Fruit fly (Drosophila melanogaster): Measurements from ENCODE around the gene CG43056.
A peak's percentile ranks its signal among the peaks of the same experiment; 100 is the strongest.

Gene CG43056

dm6 chr2L:4458119-4459056, 20.8 kb downstream of the CG43056 start, which contains the start of gene RpL27A (continued):
- TF ChIP-seq Hr51 (GFP tag; optimal IDR thresholded peaks at IDR 0.05) (peak; percentile 58 to 72), Xrp1 (GFP tag; IDR thresholded peaks at IDR 0.05) (peak; percentile 30; the same call in 1 of the 2 replicates), slou (GFP tag; optimal IDR thresholded peaks at IDR 0.05) (peak; percentile 63), CG2120 (GFP tag; optimal IDR thresholded peaks at IDR 0.05) (peak; percentile 41), CG12219 (GFP tag; optimal IDR thresholded peaks at IDR 0.05) (peak; percentile 79), ham (GFP tag; IDR thresholded peaks at IDR 0.05) (peak; percentile 9; the same call in 1 of the 2 replicates), lola (GFP tag; optimal IDR thresholded peaks at IDR 0.05) (peak in 1 of 3 experiments; percentile 70), CG17612 (GFP tag; IDR thresholded peaks at IDR 0.05) (peak; percentile 46; the same call in 1 of the 2 replicates), CG7987 (GFP tag; optimal IDR thresholded peaks at IDR 0.05) (peak; percentile 96), Spps (tag; optimal IDR thresholded peaks at IDR 0.05) (peak; percentile 29), Kr (GFP tag; optimal IDR thresholded peaks at IDR 0.05) (no peak), sens-2 (GFP tag; IDR thresholded peaks at IDR 0.05) (peak; percentile 82), HLH54F (GFP tag; optimal IDR thresholded peaks at IDR 0.05) (peak; percentile 30), bowl (GFP tag; IDR thresholded peaks at IDR 0.05) (no peak), D (optimal IDR thresholded peaks at IDR 0.05) (no peak), D (GFP tag; optimal IDR thresholded peaks at IDR 0.05) (peak; percentile 69), HLH3B (GFP tag; IDR thresholded peaks at IDR 0.05) (peak; percentile 70), Sin3A (optimal IDR thresholded peaks at IDR 0.05) (peak; percentile 16), nom (GFP tag; optimal IDR thresholded peaks at IDR 0.05) (peak; percentile 81), trem (tag; optimal IDR thresholded peaks at IDR 0.05) (peak; percentile 44), CG4404 (GFP tag; IDR thresholded peaks at IDR 0.05) (peak; percentile 13; the same call in 1 of the 2 replicates), Mrtf (GFP tag; IDR thresholded peaks at IDR 0.05) (peak; percentile 43; the same call in 1 of the 3 replicates), Oli (tag; optimal IDR thresholded peaks at IDR 0.05) (peak; percentile 66), Fer1 (GFP tag; optimal IDR thresholded peaks at IDR 0.05) (peak; percentile 81), CG2712 (tag; optimal IDR thresholded peaks at IDR 0.05) (peak; percentile 71), CG2889 (GFP tag; IDR thresholded peaks at IDR 0.05) (0 out of 3 replicates have a peak, but pooled peaks have one; percentile 52), C15 (GFP tag; IDR thresholded peaks at IDR 0.05) (0 out of 3 replicates have a peak, but pooled peaks have one; percentile 68), MESR4 (GFP tag; optimal IDR thresholded peaks at IDR 0.05) (peak; percentile 100), ara (GFP tag; IDR thresholded peaks at IDR 0.05) (peak; percentile 73), E2f2 (GFP tag; IDR thresholded peaks at IDR 0.05) (peak; percentile 68), Ssrp (tag; optimal IDR thresholded peaks at IDR 0.05) (peak; percentile 43), CG11085 (GFP tag; IDR thresholded peaks at IDR 0.05) (peak; percentile 80), Lim3 (GFP tag; IDR thresholded peaks at IDR 0.05) (no peak), CG18011 (GFP tag; optimal IDR thresholded peaks at IDR 0.05) (peak; percentile 67), toy (GFP tag; IDR thresholded peaks at IDR 0.05) (no peak; the same call in 1 of the 2 replicates), CG4617 (GFP tag; optimal IDR thresholded peaks at IDR 0.05; ENCODE audit: borderline replicate concordance) (peak; percentile 44), Hsf (GFP tag; optimal IDR thresholded peaks at IDR 0.05) (peak; percentile 69), pita (GFP tag; optimal IDR thresholded peaks at IDR 0.05) (peak; percentile 70), CG17359 (tag; optimal IDR thresholded peaks at IDR 0.05) (peak; percentile 72), nerfin-1 (tag; optimal IDR thresholded peaks at IDR 0.05) (peak; percentile 63), CG10979 (tag; optimal IDR thresholded peaks at IDR 0.05) (peak; percentile 49), CG10959 (GFP tag; IDR thresholded peaks at IDR 0.05) (peak; percentile 52), schlank (tag; optimal IDR thresholded peaks at IDR 0.05) (peak; percentile 84), nau (GFP tag; optimal IDR thresholded peaks at IDR 0.05) (peak; percentile 75), tgo (GFP tag; IDR thresholded peaks at IDR 0.05) (peak; percentile 69), repo (GFP tag; optimal IDR thresholded peaks at IDR 0.05) (peak; percentile 61), lmd (GFP tag; IDR thresholded peaks at IDR 0.05) (peak; percentile 68), BEAF-32 (GFP tag; optimal IDR thresholded peaks at IDR 0.05) (peak; percentile 76)

All from whole organism, embryonic.